Worm (Caenorhabditis elegans) whole organism, L4 larva: Measurements from ENCODE around the gene Y53C12A.8.

ENCODE experiments used
- F49E8.2 ChIP-seq: sonication (generic microtip); optimal IDR thresholded peaks from 2 replicates; lab custom pipeline; 2016; ENCODE audit warnings: missing compliant biosample characterization, mild to moderate bottlenecking, missing genetic modification characterization, borderline replicate concordance
- R02D3.7 ChIP-seq: fragments of 150-350 bp; sonication (generic microtip); optimal IDR thresholded peaks from 3 replicates; lab custom pipeline; 2014; ENCODE audit warnings: missing biosample characterization, missing genetic modification characterization
- Y105C5A.15 ChIP-seq: fragments of 200-800 bp; sonication (Bioruptor generic); IDR thresholded peaks from 2 replicates; pipeline ENCODE4 v1.3.6; 2022; ENCODE audit warnings: missing genetic modification characterization, missing compliant biosample characterization
- Y75B8A.6 ChIP-seq: fragments of 200-800 bp; sonication (Bioruptor generic); IDR thresholded peaks from 2 replicates; pipeline ENCODE4 v1.3.6; 2022; ENCODE audit warnings: missing genetic modification reagents, missing genetic modification characterization, missing compliant biosample characterization
- ZK337.2 ChIP-seq: fragments of 200-800 bp; sonication (Bioruptor generic); IDR thresholded peaks from 2 replicates; pipeline ENCODE4 v1.3.6; 2022; ENCODE audit warnings: missing genetic modification reagents, missing genetic modification characterization, missing compliant biosample characterization
- aha-1 ChIP-seq: fragments of 150-350 bp; peaks from one replicate; lab custom pipeline; 2014; ENCODE audit warnings: missing biosample characterization, missing genetic modification characterization
- aly-2 ChIP-seq: sonication (generic microtip); optimal IDR thresholded peaks from 2 replicates; lab custom pipeline; 2018; ENCODE audit warnings: missing biosample characterization, missing genetic modification characterization
- ama-1 ChIP-seq: fragments of 150-350 bp; optimal IDR thresholded peaks from 2 replicates; lab custom pipeline; 2014; ENCODE audit warnings: inconsistent platforms, mixed read lengths
- arid-1 ChIP-seq: fragments of 200-800 bp; sonication (Bioruptor generic); conservative IDR thresholded peaks from 2 replicates; pipeline ENCODE4 v1.3.6; 2022; ENCODE audit warnings: missing genetic modification reagents, missing genetic modification characterization, missing compliant biosample characterization
- attf-4 ChIP-seq: sonication (generic microtip); optimal IDR thresholded peaks from 3 replicates; lab custom pipeline; 2017; ENCODE audit warnings: missing biosample characterization, missing genetic modification characterization
- ceh-20 ChIP-seq: fragments of 200-800 bp; sonication (Bioruptor generic); IDR thresholded peaks from 2 replicates; pipeline ENCODE4 v1.3.6; 2022; ENCODE audit warnings: missing genetic modification reagents, missing genetic modification characterization, missing compliant biosample characterization
- ceh-44 ChIP-seq: fragments of 200-800 bp; sonication (Bioruptor generic); IDR thresholded peaks from 2 replicates; pipeline ENCODE4 v1.3.6; 2022; ENCODE audit warnings: missing genetic modification reagents, missing genetic modification characterization, missing compliant biosample characterization
- daf-16 ChIP-seq, 3 experiments: sonication (generic microtip); optimal IDR thresholded peaks; 2 replicates each; lab custom pipeline; 2016 to 2017; ENCODE audit warnings: missing genetic modification characterization in 3 of 3, missing genetic modification reagents in 3 of 3, mild to moderate bottlenecking in 2 of 3, missing compliant biosample characterization in 2 of 3, missing biosample characterization in 1 of 3, moderate library complexity in 1 of 3
- hlh-11 ChIP-seq: fragments of 200-800 bp; sonication (Bioruptor generic); optimal IDR thresholded peaks from 2 replicates; lab custom pipeline; 2018; ENCODE audit warnings: mild to moderate bottlenecking, missing genetic modification characterization, missing compliant biosample characterization
- hmg-1.1 ChIP-seq: fragments of 200-800 bp; sonication (Bioruptor generic); IDR thresholded peaks from 2 replicates; pipeline ENCODE4 v1.3.6; 2022; ENCODE audit warnings: missing genetic modification reagents, missing genetic modification characterization, missing compliant biosample characterization
- lin-1 ChIP-seq: fragments of 200-800 bp; sonication (Bioruptor generic); IDR thresholded peaks from 2 replicates; pipeline ENCODE4 v1.3.6; 2022; ENCODE audit warnings: missing genetic modification reagents, missing genetic modification characterization, missing compliant biosample characterization
- lin-15B ChIP-seq: fragments of 150-350 bp; sonication (generic microtip); optimal IDR thresholded peaks from 3 replicates; lab custom pipeline; 2014; ENCODE audit warnings: missing biosample characterization, missing genetic modification characterization
- lsy-2 ChIP-seq, 2 experiments: fragments of 150-350 bp in 1 of 2; sonication (generic microtip) in 1 of 2; optimal IDR thresholded peaks; 2 replicates each; lab custom pipeline; 2014 to 2017; ENCODE audit warnings: missing biosample characterization in 2 of 2, missing genetic modification characterization in 2 of 2
- mdl-1 ChIP-seq, 2 experiments: fragments of 150-350 bp in 1 of 2; sonication (generic microtip) in 1 of 2; optimal IDR thresholded peaks; 2 replicates each; lab custom pipeline; 2014 to 2017; ENCODE audit warnings: missing biosample characterization in 2 of 2, missing genetic modification characterization in 2 of 2
- mxl-2 ChIP-seq: fragments of 200-800 bp; sonication (Bioruptor generic); conservative IDR thresholded peaks from 2 replicates; pipeline ENCODE4 v1.3.6; 2022; ENCODE audit warnings: missing genetic modification reagents, missing genetic modification characterization, missing compliant biosample characterization
- mxl-3 ChIP-seq: fragments of 200-800 bp; sonication (Bioruptor generic); optimal IDR thresholded peaks from 2 replicates; lab custom pipeline; 2018; ENCODE audit warnings: mild to moderate bottlenecking, missing genetic modification characterization, missing compliant biosample characterization
- nhr-10 ChIP-seq: fragments of 150-350 bp; optimal IDR thresholded peaks from 2 replicates; lab custom pipeline; 2014; ENCODE audit warnings: missing biosample characterization, missing genetic modification characterization
- nhr-102 ChIP-seq: sonication (generic microtip); optimal IDR thresholded peaks from 2 replicates; lab custom pipeline; 2016; ENCODE audit warnings: mild to moderate bottlenecking, missing genetic modification characterization, moderate library complexity, missing compliant biosample characterization
- nhr-237 ChIP-seq: sonication (generic microtip); optimal IDR thresholded peaks from 2 replicates; lab custom pipeline; 2017; ENCODE audit warnings: missing biosample characterization, missing genetic modification characterization
- nhr-25 ChIP-seq: sonication (generic microtip); optimal IDR thresholded peaks from 2 replicates; lab custom pipeline; 2017; ENCODE audit warnings: missing genetic modification characterization, mild to moderate bottlenecking, missing compliant biosample characterization, antibody characterized with exemption, moderate library complexity, borderline replicate concordance; ENCODE audit not compliant: insufficient read depth
- nhr-28 ChIP-seq: fragments of 150-350 bp; optimal IDR thresholded peaks from 2 replicates; lab custom pipeline; 2014; ENCODE audit warnings: missing biosample characterization, missing genetic modification characterization
- nhr-41 ChIP-seq: fragments of 200-800 bp; sonication (Bioruptor generic); IDR thresholded peaks from 2 replicates; pipeline ENCODE4 v1.3.6; 2022; ENCODE audit warnings: missing genetic modification reagents, missing genetic modification characterization, missing compliant biosample characterization
- rbr-2 ChIP-seq: sonication (generic microtip); optimal IDR thresholded peaks from 2 replicates; lab custom pipeline; 2016; ENCODE audit warnings: missing genotype, missing genetic modification characterization, missing compliant biosample characterization
- saeg-2 ChIP-seq: fragments of 200-800 bp; sonication (Bioruptor generic); IDR thresholded peaks from 2 replicates; pipeline ENCODE4 v1.3.6; 2022; ENCODE audit warnings: missing genetic modification reagents, missing genetic modification characterization, missing compliant biosample characterization
- skn-1 ChIP-seq: fragments of 150-350 bp; optimal IDR thresholded peaks from 2 replicates; lab custom pipeline; 2014; ENCODE audit warnings: missing biosample characterization, missing genetic modification characterization
- snpc-1.2 ChIP-seq: fragments of 200-800 bp; sonication (Bioruptor generic); IDR thresholded peaks from 2 replicates; pipeline ENCODE4 v1.3.6; 2022; ENCODE audit warnings: missing genetic modification reagents, missing genetic modification characterization, missing compliant biosample characterization
- tra-1 ChIP-seq: fragments of 200-800 bp; sonication (Bioruptor generic); IDR thresholded peaks from 2 replicates; pipeline ENCODE4 v1.3.6; 2022; ENCODE audit warnings: missing genetic modification reagents, missing genetic modification characterization, missing compliant biosample characterization
- unc-130 ChIP-seq: sonication (generic microtip); optimal IDR thresholded peaks from 2 replicates; lab custom pipeline; 2016; ENCODE audit warnings: missing genetic modification reagents, missing genetic modification characterization, missing compliant biosample characterization
- unc-62 ChIP-seq, 3 experiments: fragments of 150-350 bp in 1 of 3; sonication (generic microtip); optimal IDR thresholded peaks in 2 of 3; peaks in 1 of 3; 1 replicate in 1 of 3; 2 replicates in 2 of 3; lab custom pipeline; 2014 to 2017; ENCODE audit warnings: missing biosample characterization in 3 of 3, missing genetic modification characterization in 3 of 3, missing genetic modification reagents in 3 of 3, missing genotype in 1 of 3
- vab-7 ChIP-seq: fragments of 200-800 bp; sonication (Bioruptor generic); IDR thresholded peaks from 2 replicates; pipeline ENCODE4 v1.3.6; 2022; ENCODE audit warnings: missing genetic modification reagents, missing genetic modification characterization, missing compliant biosample characterization
- zip-2 ChIP-seq: fragments of 150-350 bp; optimal IDR thresholded peaks from 2 replicates; lab custom pipeline; 2014; ENCODE audit warnings: missing biosample characterization, missing genetic modification characterization
- ztf-7 ChIP-seq: fragments of 150-350 bp; optimal IDR thresholded peaks from 2 replicates; lab custom pipeline; 2014; ENCODE audit warnings: missing biosample characterization, missing genetic modification characterization

Y53C12A.8 gene

ce11 chrII:9729866-9730265 is 29.6 kb upstream of the Y53C12A.8 start:
- TF ChIP-seq zip-2 (tag; lab: Kevin White, UChicago) (no peak), ceh-44 (GFP tag; lab: Robert Waterston, UW) (no peak), vab-7 (no peak), mxl-3 (GFP tag; lab: Kevin White, UChicago) (no peak), hlh-11 (tag; lab: Kevin White, UChicago) (peak; percentile 3), R02D3.7 (tag; lab: Kevin White, UChicago) (no peak), unc-130 (GFP tag; lab: Kevin White, UChicago) (no peak), ZK337.2 (GFP tag; lab: Robert Waterston, UW) (no peak), skn-1 (tag; lab: Kevin White, UChicago) (no peak), unc-62 (GFP tag; optimal IDR thresholded peaks at IDR 0.05 in 1 of 2; lab: Kevin White, UChicago) (peak in 1 of 2 experiments; percentile 19), unc-62 (tag; optimal IDR thresholded peaks at IDR 0.05; lab: Kevin White, UChicago) (no peak), ztf-7 (tag; lab: Kevin White, UChicago) (no peak), F49E8.2 (tag; lab: Kevin White, UChicago) (no peak), lin-1 (GFP tag; lab: Robert Waterston, UW) (no peak), mxl-2 (GFP tag; lab: Robert Waterston, UW) (no peak), rbr-2 (tag; lab: Kevin White, UChicago) (peak; percentile 28), nhr-41 (GFP tag; lab: Robert Waterston, UW) (no peak), lin-15B (no peak), arid-1 (GFP tag; lab: Robert Waterston, UW) (no peak), Y105C5A.15 (GFP tag; lab: Robert Waterston, UW) (no peak), nhr-10 (tag; lab: Kevin White, UChicago) (no peak), Y75B8A.6 (GFP tag; lab: Robert Waterston, UW) (no peak), nhr-28 (tag; lab: Kevin White, UChicago) (no peak), snpc-1.2 (GFP tag; lab: Robert Waterston, UW) (no peak), ceh-20 (GFP tag; lab: Robert Waterston, UW) (no peak), nhr-102 (tag; lab: Kevin White, UChicago) (no peak), saeg-2 (GFP tag; lab: Robert Waterston, UW) (no peak), daf-16 (GFP tag; optimal IDR thresholded peaks at IDR 0.05; lab: Kevin White, UChicago) (no peak), daf-16 (tag; optimal IDR thresholded peaks at IDR 0.05; lab: Kevin White, UChicago) (no peak), hmg-1.1 (peak; percentile 27; the same call in 1 of the 2 replicates), aly-2 (tag; lab: Kevin White, UChicago) (no peak), lsy-2 (tag; optimal IDR thresholded peaks at IDR 0.05; lab: Kevin White, UChicago) (no peak), attf-4 (tag; lab: Kevin White, UChicago) (no peak), ama-1 (lab: Kevin White, UChicago) (no peak)
- TF ChIP-seq, all 104 proteins: peak for 4

DNA sequence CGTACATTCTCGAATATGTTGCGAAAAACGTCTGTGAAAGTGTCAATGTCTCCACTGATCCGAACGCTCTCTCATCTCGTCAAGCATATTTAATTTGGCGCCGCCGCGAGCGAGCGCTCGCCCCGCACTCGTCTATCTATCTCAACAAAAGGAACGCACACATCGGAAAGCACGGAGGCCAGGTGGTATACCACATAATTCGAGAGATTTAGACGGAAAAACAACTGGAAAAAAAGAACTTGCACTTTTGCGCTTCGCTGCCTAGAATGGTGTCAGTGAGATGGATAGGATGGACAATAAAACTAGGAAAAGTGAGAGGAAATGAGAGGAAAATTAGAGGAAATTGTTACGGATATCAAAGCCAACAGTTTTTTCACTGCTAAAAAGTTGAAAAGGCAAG is 28.9 kb upstream of the Y53C12A.8 start:
- peak; percentile 55 for TF ChIP-seq mxl-3 (GFP tag; lab: Kevin White, UChicago)
- TF ChIP-seq ama-1 (lab: Kevin White, UChicago): no peak
- TF ChIP-seq nhr-237 (tag; lab: Kevin White, UChicago): no peak
- TF ChIP-seq mdl-1 (tag; optimal IDR thresholded peaks at IDR 0.05; lab: Kevin White, UChicago): peak in 1 of 2 experiments; percentile 45
- no peak for TF ChIP-seq nhr-25 (tag; lab: Kevin White, UChicago)
- no peak for TF ChIP-seq ceh-44 (GFP tag; lab: Robert Waterston, UW)
- TF ChIP-seq hlh-11 (tag; lab: Kevin White, UChicago): peak; percentile 12
- peak; percentile 24 for TF ChIP-seq nhr-28 (tag; lab: Kevin White, UChicago)
- peak; percentile 49 for TF ChIP-seq aha-1 (tag; lab: Kevin White, UChicago)
- TF ChIP-seq tra-1 (GFP tag; lab: Robert Waterston, UW): 0 out of 2 replicates have a peak, but pooled peaks have one; percentile 65
